Worm (Caenorhabditis elegans) whole organism, L1 larva: ENCODE measurements around the gene C04C3.9.
"Not testable (repeated sequence)": the region's sequence is repeated elsewhere in the genome, so short reads cannot be mapped to it uniquely, and the experiment has no call there.

Source experiments
- F16B12.6 ChIP-seq: fragments of 150-350 bp; optimal IDR thresholded peaks from 2 replicates; lab custom pipeline; 2014; ENCODE audit warnings: missing biosample characterization, missing genetic modification characterization
- Y116A8C.19 ChIP-seq: sonication (generic microtip); optimal IDR thresholded peaks from 2 replicates; lab custom pipeline; 2016; ENCODE audit warnings: missing compliant biosample characterization, missing genetic modification characterization, borderline replicate concordance
- aly-2 ChIP-seq: fragments of 150-350 bp; optimal IDR thresholded peaks from 2 replicates; lab custom pipeline; 2014; ENCODE audit warnings: missing biosample characterization, missing genetic modification characterization
- ceh-63 ChIP-seq: fragments of 200-800 bp; sonication (Bioruptor generic); optimal IDR thresholded peaks from 2 replicates; lab custom pipeline; 2018; ENCODE audit warnings: mild to moderate bottlenecking, missing genetic modification characterization, missing compliant biosample characterization
- ceh-90 ChIP-seq: sonication (generic microtip); optimal IDR thresholded peaks from 2 replicates; lab custom pipeline; 2016; ENCODE audit warnings: missing genetic modification characterization, missing compliant biosample characterization
- dpl-1 ChIP-seq, 3 experiments: fragments of 150-350 bp in 2 of 3; sonication (generic microtip) in 1 of 3; optimal IDR thresholded peaks; 2 replicates each; lab custom pipeline; 2014 to 2017; ENCODE audit warnings: missing biosample characterization in 3 of 3, missing genetic modification characterization in 3 of 3, missing genetic modification reagents in 3 of 3
- ets-5 ChIP-seq: fragments of 200-800 bp; sonication (Bioruptor generic); IDR thresholded peaks from 2 replicates; pipeline ENCODE4 v1.3.6; 2022; ENCODE audit warnings: missing genetic modification characterization, missing compliant biosample characterization
- hlh-4 ChIP-seq: sonication (generic microtip); optimal IDR thresholded peaks from 2 replicates; lab custom pipeline; 2016; ENCODE audit warnings: mild to moderate bottlenecking, missing genetic modification characterization, missing compliant biosample characterization
- hpl-2 ChIP-seq: fragments of 150-350 bp; optimal IDR thresholded peaks from 2 replicates; lab custom pipeline; 2014; ENCODE audit warnings: missing biosample characterization, missing genetic modification reagents, missing genetic modification characterization
- jun-1 ChIP-seq: fragments of 150-350 bp; optimal IDR thresholded peaks from 2 replicates; lab custom pipeline; 2014; ENCODE audit warnings: missing biosample characterization, missing genetic modification reagents, missing genetic modification characterization
- lin-14 ChIP-seq: fragments of 200-800 bp; sonication (Bioruptor generic); optimal IDR thresholded peaks from 2 replicates; lab custom pipeline; 2018; ENCODE audit warnings: mild to moderate bottlenecking, missing genetic modification characterization, moderate library complexity, missing compliant biosample characterization
- lin-15B ChIP-seq: fragments of 150-350 bp; sonication (generic microtip); optimal IDR thresholded peaks from 3 replicates; lab custom pipeline; 2014; ENCODE audit warnings: missing biosample characterization, missing genetic modification characterization
- mdl-1 ChIP-seq, 2 experiments: fragments of 150-350 bp; optimal IDR thresholded peaks; 2 replicates each; lab custom pipeline; 2014 to 2017; ENCODE audit warnings: missing biosample characterization in 2 of 2, missing genetic modification characterization in 2 of 2, inconsistent platforms in 1 of 2
- mep-1 ChIP-seq: fragments of 150-350 bp; optimal IDR thresholded peaks from 2 replicates; lab custom pipeline; 2014; ENCODE audit warnings: missing biosample characterization, missing genetic modification characterization
- nhr-12 ChIP-seq: sonication (generic microtip); optimal IDR thresholded peaks from 2 replicates; lab custom pipeline; 2017; ENCODE audit warnings: missing biosample characterization, missing genetic modification characterization
- nhr-19 ChIP-seq: fragments of 200-800 bp; sonication (Bioruptor generic); conservative IDR thresholded peaks from 2 replicates; pipeline ENCODE4 v1.3.6; 2022; ENCODE audit warnings: missing genetic modification characterization, missing compliant biosample characterization
- nhr-20 ChIP-seq: sonication (generic microtip); optimal IDR thresholded peaks from 2 replicates; lab custom pipeline; 2016; ENCODE audit warnings: mild to moderate bottlenecking, missing genetic modification characterization, missing compliant biosample characterization
- nhr-47 ChIP-seq: sonication (generic microtip); optimal IDR thresholded peaks from 2 replicates; lab custom pipeline; 2016; ENCODE audit warnings: mild to moderate bottlenecking, missing genetic modification characterization, moderate library complexity, missing compliant biosample characterization
- nhr-71 ChIP-seq: sonication (generic microtip); optimal IDR thresholded peaks from 2 replicates; lab custom pipeline; 2016; ENCODE audit warnings: mild to moderate bottlenecking, missing genetic modification characterization, moderate library complexity, missing compliant biosample characterization
- nhr-76 ChIP-seq: sonication (generic microtip); optimal IDR thresholded peaks from 2 replicates; lab custom pipeline; 2017; ENCODE audit warnings: missing biosample characterization, missing genetic modification characterization
- nhr-77 ChIP-seq: fragments of 150-350 bp; optimal IDR thresholded peaks from 2 replicates; lab custom pipeline; 2014; ENCODE audit warnings: missing biosample characterization, missing genetic modification characterization
- nhr-85 ChIP-seq: sonication (generic microtip); peaks from one replicate; lab custom pipeline; 2016; ENCODE audit warnings: missing genetic modification characterization, inconsistent platforms, missing compliant biosample characterization
- rnt-1 ChIP-seq: sonication (generic microtip); optimal IDR thresholded peaks from 2 replicates; lab custom pipeline; 2016; ENCODE audit warnings: mild to moderate bottlenecking, missing genetic modification characterization, moderate library complexity, missing compliant biosample characterization
- snu-23 ChIP-seq: sonication (generic microtip); optimal IDR thresholded peaks from 2 replicates; lab custom pipeline; 2016; ENCODE audit warnings: missing genetic modification characterization, missing compliant biosample characterization
- sox-4 ChIP-seq: sonication (generic microtip); optimal IDR thresholded peaks from 2 replicates; lab custom pipeline; 2016; ENCODE audit warnings: missing genetic modification characterization, missing compliant biosample characterization
- unc-62 ChIP-seq: fragments of 150-350 bp; optimal IDR thresholded peaks from 2 replicates; lab custom pipeline; 2014; ENCODE audit warnings: missing biosample characterization, missing genetic modification reagents, missing genetic modification characterization
- unc-86 ChIP-seq: sonication (generic microtip); optimal IDR thresholded peaks from 2 replicates; lab custom pipeline; 2016; ENCODE audit warnings: missing genetic modification characterization, missing compliant biosample characterization
- vab-15 ChIP-seq: sonication (generic microtip); optimal IDR thresholded peaks from 2 replicates; lab custom pipeline; 2017; ENCODE audit warnings: missing genotype, mild to moderate bottlenecking, missing genetic modification characterization, missing compliant biosample characterization
- xbp-1 ChIP-seq: sonication (generic microtip); optimal IDR thresholded peaks from 2 replicates; lab custom pipeline; 2016; ENCODE audit warnings: missing genetic modification characterization, missing compliant biosample characterization
- zag-1 ChIP-seq: fragments of 150-350 bp; optimal IDR thresholded peaks from 2 replicates; lab custom pipeline; 2014; ENCODE audit warnings: missing biosample characterization, missing genetic modification characterization

C04C3.9 gene

DNA sequence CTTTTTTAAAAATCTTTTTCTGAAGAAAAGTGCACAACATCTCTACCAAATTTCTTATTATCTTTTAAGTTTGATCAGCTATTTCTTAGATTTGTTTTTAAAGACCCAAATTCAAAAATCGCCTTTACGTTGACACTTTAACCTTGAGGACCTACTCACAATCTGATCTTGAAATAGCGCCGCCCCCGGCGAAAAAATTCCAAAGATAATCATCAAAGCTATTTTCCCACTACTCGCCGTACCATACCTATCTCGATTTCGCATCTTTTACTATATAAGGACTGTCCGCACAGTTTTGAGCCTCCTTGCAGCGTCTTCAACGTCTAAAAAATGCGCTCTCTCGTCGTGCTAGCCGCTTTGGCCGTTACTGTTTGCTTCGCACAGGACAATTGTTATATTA lies 12.5 kb upstream of the C04C3.9 start, which contains the start of gene grd-10:
Gene grd-10, plus strand, starts transcription at position 208 of the 400 bp plus-strand sequence.
- TF ChIP-seq nhr-20 (tag; lab: Kevin White, UChicago), result peak; percentile 33
- no peak for TF ChIP-seq dpl-1 (GFP tag; optimal IDR thresholded peaks at IDR 0.05; lab: Kevin White, UChicago)
- no peak for TF ChIP-seq nhr-12 (tag; lab: Kevin White, UChicago)
- peak; percentile 91 for TF ChIP-seq nhr-85 (tag; lab: Kevin White, UChicago)
- TF ChIP-seq sox-4 (tag; lab: Kevin White, UChicago), result no peak
- TF ChIP-seq, all 84 proteins: peak for 2

DNA sequence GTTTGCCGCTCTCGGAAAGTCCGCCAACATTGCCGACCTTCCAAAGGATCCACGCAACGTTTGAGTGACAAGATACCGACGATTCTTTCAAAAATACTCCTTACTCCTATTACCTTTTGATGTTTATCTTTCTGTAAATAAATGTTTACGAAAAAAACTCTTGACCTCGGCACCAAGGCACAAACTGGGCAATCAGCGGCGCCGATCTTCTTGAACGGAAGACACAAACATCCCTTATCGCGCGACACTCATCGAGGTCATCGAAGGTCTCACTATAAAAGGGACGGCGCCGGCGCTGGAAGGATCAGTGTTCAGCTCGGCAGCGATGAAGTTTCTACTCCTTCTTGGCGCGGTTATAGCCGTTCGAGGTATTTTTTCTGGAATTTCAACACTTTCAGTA lies 11.0 kb upstream of the C04C3.9 start, which contains the start of gene grd-3:
Gene grd-3, plus strand, starts transcription at position 302 of the 400 bp plus-strand sequence.
- TF ChIP-seq rnt-1 (peak; percentile 8), hlh-4 (tag; lab: Kevin White, UChicago) (no peak), Y116A8C.19 (tag; lab: Kevin White, UChicago) (no peak), nhr-47 (tag; lab: Kevin White, UChicago) (no peak), F16B12.6 (no peak), nhr-20 (tag; lab: Kevin White, UChicago) (peak; percentile 11), dpl-1 (GFP tag; optimal IDR thresholded peaks at IDR 0.05; lab: Kevin White, UChicago) (no peak), lin-14 (peak; percentile 70), nhr-77 (tag; lab: Kevin White, UChicago) (no peak), mdl-1 (tag; optimal IDR thresholded peaks at IDR 0.05; lab: Kevin White, UChicago) (no peak), nhr-85 (tag; lab: Kevin White, UChicago) (peak; percentile 95), nhr-71 (tag; lab: Kevin White, UChicago) (peak; percentile 51), aly-2 (tag; lab: Kevin White, UChicago) (no peak), mep-1 (no peak), unc-62 (GFP tag; lab: Kevin White, UChicago) (no peak), ceh-63 (GFP tag; lab: Kevin White, UChicago) (no peak), ets-5 (GFP tag; lab: Robert Waterston, UW) (no peak), nhr-19 (GFP tag; lab: Robert Waterston, UW) (no peak), snu-23 (GFP tag; lab: Kevin White, UChicago) (no peak), jun-1 (tag; lab: Kevin White, UChicago) (no peak), hpl-2 (no peak), zag-1 (no peak), unc-86 (no peak)
- TF ChIP-seq, all 84 proteins: peak for 5

DNA sequence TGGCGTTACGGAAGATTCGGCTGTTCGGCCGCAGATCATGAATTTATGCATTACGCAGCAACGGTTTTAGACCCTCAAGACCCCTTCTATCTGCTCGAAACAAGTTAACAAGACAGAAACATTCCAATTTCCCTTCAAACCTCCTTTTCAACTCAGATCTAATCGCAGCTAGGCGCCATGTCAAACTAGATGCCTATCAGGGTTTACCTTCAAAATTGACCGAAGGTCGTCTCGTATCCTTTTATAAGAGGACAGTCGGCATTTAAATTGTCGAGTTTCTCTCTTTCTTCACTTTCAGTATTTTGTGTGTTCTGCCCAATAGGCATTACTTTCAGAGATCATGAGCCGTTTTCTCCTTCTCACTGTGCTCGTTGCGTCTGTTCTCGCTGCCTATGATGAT lies 9.7 kb upstream of the C04C3.9 start, which contains the start of gene grd-13:
Gene grd-13, plus strand, starts transcription at position 291 of the 400 bp plus-strand sequence.
- TF ChIP-seq mdl-1 (tag; optimal IDR thresholded peaks at IDR 0.05; lab: Kevin White, UChicago) (no peak), nhr-85 (tag; lab: Kevin White, UChicago) (peak; percentile 87)

DNA sequence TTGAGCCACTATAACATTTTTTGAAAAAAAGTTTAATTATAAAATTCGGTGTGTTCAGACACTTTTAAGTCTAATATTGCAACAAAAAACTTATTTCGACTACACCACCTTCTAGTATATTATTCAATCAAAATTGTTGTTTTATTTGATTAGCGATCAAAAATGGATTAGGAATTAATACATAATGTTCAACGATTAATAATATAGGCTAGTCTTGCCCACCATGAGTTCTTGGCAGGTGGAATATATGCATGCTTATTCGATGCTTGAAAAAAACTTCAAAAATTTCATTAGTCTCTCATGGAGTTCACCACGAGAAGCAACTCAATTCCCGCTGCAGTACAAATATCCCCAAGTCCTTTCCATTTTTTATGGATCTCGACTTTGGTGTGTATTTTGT lies 7.7 kb upstream of the C04C3.9 start, which contains the start of gene srz-32:
Gene srz-32, plus strand, starts transcription at position 301 of the 400 bp plus-strand sequence.
- TF ChIP-seq ceh-90 (tag; lab: Kevin White, UChicago) (no peak), nhr-19 (GFP tag; lab: Robert Waterston, UW) (no peak), vab-15 (tag; lab: Kevin White, UChicago) (no peak), xbp-1 (tag; lab: Kevin White, UChicago) (no peak), nhr-76 (tag; lab: Kevin White, UChicago) (no peak)

DNA sequence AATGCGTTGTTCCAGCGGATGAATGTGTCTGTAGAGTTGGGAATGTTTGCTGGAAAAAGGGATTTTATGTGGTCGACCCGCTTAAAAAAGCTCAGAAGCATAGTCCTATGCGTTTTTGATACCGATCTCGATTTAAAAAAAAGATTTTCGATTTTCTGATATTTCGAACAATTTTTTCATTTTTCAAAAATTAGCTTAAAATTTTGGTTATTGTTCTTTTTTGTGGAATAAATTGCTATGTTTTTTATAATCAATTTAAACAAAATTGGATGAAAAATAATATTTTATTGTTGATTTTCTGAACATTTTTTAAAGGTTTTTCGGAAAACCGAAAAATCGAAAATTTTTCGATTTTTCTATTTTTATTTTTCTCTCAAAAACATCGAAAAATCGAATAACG lies 5.1 kb upstream of the C04C3.9 start, which contains the start of gene C04C3.7:
Gene C04C3.7, minus strand, starts transcription at position 101 of the 400 bp plus-strand sequence.
- not testable (repeated sequence) for TF ChIP-seq nhr-47 (tag; lab: Kevin White, UChicago); unc-86; lin-15B (tag; lab: Kevin White, UChicago)

DNA sequence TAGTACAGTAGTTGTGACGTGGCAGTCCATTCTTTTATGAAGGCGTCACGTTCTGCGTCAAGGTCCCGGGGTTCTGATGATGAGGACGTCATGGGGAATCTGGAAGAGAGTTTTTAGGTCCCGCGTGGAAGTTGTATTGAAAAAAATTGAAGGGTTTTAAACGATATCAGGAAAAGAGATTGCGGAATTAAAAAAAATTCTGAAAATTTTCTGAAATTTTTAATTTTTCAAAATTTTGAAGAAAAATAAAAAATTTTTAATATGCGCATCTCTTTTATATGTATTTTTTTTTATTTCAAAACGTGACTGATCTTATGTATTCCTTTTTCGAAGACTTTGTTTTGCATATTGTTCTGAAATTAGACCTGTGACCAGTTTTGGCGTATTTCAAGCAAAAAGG lies 5.8 kb downstream of the C04C3.9 start, which contains the start of gene C04C3.6:
Gene C04C3.6, minus strand, starts transcription at position 101 of the 400 bp plus-strand sequence.
- no peak for TF ChIP-seq hlh-4 (tag; lab: Kevin White, UChicago)
- TF ChIP-seq, all 84 proteins: peak for 0
